Worm (Caenorhabditis elegans) whole organism, dauer: ENCODE measurements around the gene dop-2.

ENCODE experiments used
- unc-62 ChIP-seq: sonication (generic microtip); optimal IDR thresholded peaks from 2 replicates; lab custom pipeline; 2017; ENCODE audit warnings: missing biosample characterization, missing genetic modification reagents, missing genetic modification characterization

dop-2 gene

ce11 chrV:9608256-9608655 is at the start of gene dop-2:
TSS of gene dop-2 (plus strand) at chrV:9608556.
- TF ChIP-seq unc-62 (GFP tag; lab: Kevin White, UChicago): no peak

- TF ChIP-seq unc-62 (GFP tag; lab: Kevin White, UChicago): no peak
Measured at ce11 chrV:9561624-9562179, 46.7 kb upstream of the dop-2 start, which contains the start of gene rgef-1. TSS of gene rgef-1 (minus strand) at chrV:9561674.

ce11 chrV:9563585-9563984 is 44.8 kb upstream of the dop-2 start:
- TF ChIP-seq unc-62 (GFP tag; lab: Kevin White, UChicago): no peak

- TF ChIP-seq unc-62 (GFP tag; lab: Kevin White, UChicago): no peak
Measured at ce11 chrV:9568707-9569106, 39.6 kb upstream of the dop-2 start, which contains the start of gene F25B3.4. TSS of gene F25B3.4 (minus strand) at chrV:9568807.

- no peak for TF ChIP-seq unc-62 (GFP tag; lab: Kevin White, UChicago)
Measured at ce11 chrV:9570197-9570596, 38.2 kb upstream of the dop-2 start, which contains the start of gene F25B3.5. TSS of gene F25B3.5 (minus strand) at chrV:9570297.

ce11 chrV:9571056-9571455 is 37.3 kb upstream of the dop-2 start:
- no peak for TF ChIP-seq unc-62 (GFP tag; lab: Kevin White, UChicago)

ce11 chrV:9571673-9572072 is 36.7 kb upstream of the dop-2 start:
- TF ChIP-seq unc-62 (GFP tag; lab: Kevin White, UChicago): no peak

- no peak for TF ChIP-seq unc-62 (GFP tag; lab: Kevin White, UChicago)
Measured at ce11 chrV:9576991-9577390, 31.4 kb upstream of the dop-2 start, which contains the start of gene F25B3.2. TSS of gene F25B3.2 (plus strand) at chrV:9577291.

- no peak for TF ChIP-seq unc-62 (GFP tag; lab: Kevin White, UChicago)
Measured at ce11 chrV:9582594-9583322, 25.6 kb upstream of the dop-2 start, which contains the start of gene rtfo-1. TSS of gene rtfo-1 (minus strand) at chrV:9582644.

ce11 chrV:9583323-9583644 is 25.1 kb upstream of the dop-2 start, which contains the start of gene K09G1.1:
TSS of gene K09G1.1 (plus strand) at chrV:9583545.
- TF ChIP-seq unc-62 (GFP tag; lab: Kevin White, UChicago): no peak

- no peak for TF ChIP-seq unc-62 (GFP tag; lab: Kevin White, UChicago)
Measured at ce11 chrV:9584263-9584662, 24.1 kb upstream of the dop-2 start.

ce11 chrV:9587619-9588018 is 20.7 kb upstream of the dop-2 start:
- no peak for TF ChIP-seq unc-62 (GFP tag; lab: Kevin White, UChicago)

ce11 chrV:9588574-9588973 is 19.8 kb upstream of the dop-2 start:
- TF ChIP-seq unc-62 (GFP tag; lab: Kevin White, UChicago): no peak

ce11 chrV:9590317-9590716 is 18.0 kb upstream of the dop-2 start, which contains the start of gene K09G1.2:
TSS of gene K09G1.2 (plus strand) at chrV:9590617.
- no peak for TF ChIP-seq unc-62 (GFP tag; lab: Kevin White, UChicago)

- no peak for TF ChIP-seq unc-62 (GFP tag; lab: Kevin White, UChicago)
Measured at ce11 chrV:9609217-9609616, 861 bp downstream of the dop-2 start.

- no peak for TF ChIP-seq unc-62 (GFP tag; lab: Kevin White, UChicago)
Measured at ce11 chrV:9615725-9616124, 7.4 kb downstream of the dop-2 start, which contains the start of gene pqn-63. TSS of gene pqn-63 (plus strand) at chrV:9616031.

ce11 chrV:9616130-9616529 is 7.8 kb downstream of the dop-2 start:
- TF ChIP-seq unc-62 (GFP tag; lab: Kevin White, UChicago): no peak
